Worm (Caenorhabditis elegans): Measurements from ENCODE around the gene rnh-1.0.
A peak's percentile ranks its signal among the peaks of the same experiment; 100 is the strongest.

rnh-1.0 gene

ce11 chrII:4967636-4968035, 27.5 kb upstream of the rnh-1.0 start:
- TF ChIP-seq elt-1 (tag; optimal IDR thresholded peaks at IDR 0.05; ENCODE audit: borderline replicate concordance, insufficient read depth), result no peak
- TF ChIP-seq sem-2 (GFP tag; optimal IDR thresholded peaks at IDR 0.05), result no peak

ce11 chrII:4968863-4969262, 26.3 kb upstream of the rnh-1.0 start, which contains the start of gene shc-2:
TSS of gene shc-2 (plus strand) at chrII:4969163.
- TF ChIP-seq sem-2 (GFP tag; optimal IDR thresholded peaks at IDR 0.05) (no peak), ham-2 (GFP tag; optimal IDR thresholded peaks at IDR 0.05) (no peak), unc-62 (GFP tag; optimal IDR thresholded peaks at IDR 0.05) (no peak), ceh-83 (GFP tag; optimal IDR thresholded peaks at IDR 0.05) (no peak), ceh-39 (tag; optimal IDR thresholded peaks at IDR 0.05) (no peak)

DNA sequence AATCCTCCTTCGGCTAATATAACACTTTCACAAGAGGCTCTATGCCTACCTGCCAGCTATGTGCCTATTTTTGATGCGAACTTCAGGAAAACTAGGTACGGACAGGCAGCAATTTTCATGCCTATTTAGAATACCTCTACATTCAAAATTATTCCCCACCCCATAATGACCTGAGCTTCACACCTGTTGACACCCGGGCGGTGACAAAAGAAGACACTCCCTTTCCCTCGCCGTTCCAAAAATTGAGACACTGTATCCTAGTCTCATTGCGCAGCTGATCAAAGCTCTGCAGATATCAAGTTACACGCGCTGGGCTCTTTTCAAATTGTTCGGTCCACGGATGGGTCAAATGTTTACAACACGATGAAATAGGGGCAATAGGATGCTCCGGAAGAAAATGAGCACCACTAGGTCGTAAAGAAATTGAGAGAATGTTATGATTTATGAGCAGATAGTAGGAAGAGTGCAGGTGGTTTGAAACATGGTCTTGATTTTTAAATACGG, 20.6 kb upstream of the rnh-1.0 start:
- TF ChIP-seq unc-39 (tag; optimal IDR thresholded peaks at IDR 0.05), result no peak
- TF ChIP-seq drap-1 (GFP tag; optimal IDR thresholded peaks at IDR 0.05), result no peak
- TF ChIP-seq hlh-1 (tag; optimal IDR thresholded peaks at IDR 0.05), result no peak
- peak; percentile 54 for TF ChIP-seq lin-32 (GFP tag; optimal IDR thresholded peaks at IDR 0.05)

DNA sequence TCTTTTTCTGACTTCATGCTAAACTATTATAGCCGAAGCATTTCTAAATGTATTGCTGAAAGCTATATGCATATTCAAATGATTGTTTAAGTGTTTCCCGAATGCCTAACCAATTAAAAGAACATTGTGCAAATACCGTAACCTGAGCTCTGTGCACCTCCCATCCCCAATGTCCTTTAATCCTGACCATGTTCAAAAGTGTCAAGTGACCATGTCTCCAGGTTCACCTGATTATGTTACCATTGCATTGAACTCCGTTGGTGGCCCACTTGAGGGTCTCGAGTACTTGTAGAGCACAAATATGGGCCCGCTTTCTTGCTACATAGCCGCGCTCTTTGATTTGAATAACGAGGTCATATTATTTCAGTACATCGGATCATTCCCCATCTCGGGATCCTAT, 19.8 kb upstream of the rnh-1.0 start:
- TF ChIP-seq zip-8 (tag; optimal IDR thresholded peaks at IDR 0.05), result no peak
- TF ChIP-seq bed-3 (GFP tag; optimal IDR thresholded peaks at IDR 0.05), result no peak
- peak; percentile 24 for TF ChIP-seq pha-4 (tag; optimal IDR thresholded peaks at IDR 0.05)
- TF ChIP-seq nhr-2 (tag; optimal IDR thresholded peaks at IDR 0.05), result peak; percentile 67
- TF ChIP-seq lin-13 (tag; optimal IDR thresholded peaks at IDR 0.05), result no peak
- TF ChIP-seq ztf-11 (tag; optimal IDR thresholded peaks at IDR 0.05), result no peak

ce11 chrII:4981682-4982404, 13.3 kb upstream of the rnh-1.0 start:
- TF ChIP-seq hlh-1 (tag; optimal IDR thresholded peaks at IDR 0.05) (peak; percentile 21), lin-32 (GFP tag; optimal IDR thresholded peaks at IDR 0.05) (peak; percentile 92), unc-62 (GFP tag; optimal IDR thresholded peaks at IDR 0.05) (no peak)

DNA sequence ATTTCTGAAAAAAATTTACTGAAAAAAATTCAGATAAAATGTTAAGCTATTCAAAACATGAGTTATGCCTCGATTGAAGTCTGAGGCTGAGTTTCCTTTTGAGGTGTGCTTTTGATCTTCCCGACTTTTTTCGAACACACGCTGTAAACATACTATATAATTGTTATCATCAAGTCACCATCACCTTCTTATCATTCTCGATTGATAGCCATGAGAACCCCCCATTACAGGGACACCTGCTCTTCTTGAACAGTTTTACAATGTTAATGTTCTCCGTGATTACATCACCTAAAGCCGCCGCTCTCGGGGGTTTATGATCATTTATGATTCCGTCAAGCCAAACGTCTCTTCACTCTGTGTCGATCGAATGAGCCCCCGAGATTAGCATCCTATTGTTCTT, 11.0 kb upstream of the rnh-1.0 start:
- no peak for TF ChIP-seq ztf-11 (tag; optimal IDR thresholded peaks at IDR 0.05)
- TF ChIP-seq sem-2 (GFP tag; optimal IDR thresholded peaks at IDR 0.05), result no peak
- no peak for TF ChIP-seq ces-1 (GFP tag; optimal IDR thresholded peaks at IDR 0.05)
- no peak for TF ChIP-seq ham-2 (GFP tag; optimal IDR thresholded peaks at IDR 0.05)
- TF ChIP-seq unc-120 (tag; optimal IDR thresholded peaks at IDR 0.05; ENCODE audit: poor library complexity, severe bottlenecking), result no peak
- no peak for TF ChIP-seq mep-1 (tag; optimal IDR thresholded peaks at IDR 0.05)
- no peak for TF ChIP-seq lsy-2 (tag; optimal IDR thresholded peaks at IDR 0.05)
- TF ChIP-seq ceh-83 (GFP tag; optimal IDR thresholded peaks at IDR 0.05), result no peak
- TF ChIP-seq nhr-28 (tag; optimal IDR thresholded peaks at IDR 0.05), result no peak
- no peak for TF ChIP-seq elt-3 (tag; optimal IDR thresholded peaks at IDR 0.05)
- TF ChIP-seq bed-3 (GFP tag; optimal IDR thresholded peaks at IDR 0.05), result no peak
- TF ChIP-seq lin-32 (GFP tag; optimal IDR thresholded peaks at IDR 0.05), result no peak
- TF ChIP-seq snpc-4 (tag; optimal IDR thresholded peaks at IDR 0.05), result no peak
- no peak for TF ChIP-seq flh-1 (GFP tag; optimal IDR thresholded peaks at IDR 0.05)

ce11 chrII:4985961-4986503, 9.1 kb upstream of the rnh-1.0 start:
- TF ChIP-seq drap-1 (GFP tag; optimal IDR thresholded peaks at IDR 0.05), result no peak
- TF ChIP-seq blmp-1 (tag; optimal IDR thresholded peaks at IDR 0.05), result no peak
- peak; percentile 15 for TF ChIP-seq ces-1 (GFP tag; optimal IDR thresholded peaks at IDR 0.05)
- no peak for TF ChIP-seq unc-120 (tag; optimal IDR thresholded peaks at IDR 0.05; ENCODE audit: poor library complexity, severe bottlenecking)
- TF ChIP-seq lsy-2 (tag; optimal IDR thresholded peaks at IDR 0.05), result no peak
- no peak for TF ChIP-seq sem-2 (GFP tag; optimal IDR thresholded peaks at IDR 0.05)
- TF ChIP-seq hlh-1 (tag; optimal IDR thresholded peaks at IDR 0.05), result no peak
- no peak for TF ChIP-seq M03D4.4 (tag; optimal IDR thresholded peaks at IDR 0.05)
- peak; percentile 87 for TF ChIP-seq elt-1 (tag; optimal IDR thresholded peaks at IDR 0.05; ENCODE audit: borderline replicate concordance, insufficient read depth)
- TF ChIP-seq lin-13 (tag; optimal IDR thresholded peaks at IDR 0.05), result no peak
- no peak for TF ChIP-seq nhr-12 (tag; optimal IDR thresholded peaks at IDR 0.05)
- peak; percentile 82 for TF ChIP-seq zip-8 (tag; optimal IDR thresholded peaks at IDR 0.05)
- peak; percentile 93 for TF ChIP-seq nhr-2 (tag; optimal IDR thresholded peaks at IDR 0.05)
- no peak for TF ChIP-seq unc-39 (tag; optimal IDR thresholded peaks at IDR 0.05)
- TF ChIP-seq ceh-83 (GFP tag; optimal IDR thresholded peaks at IDR 0.05), result peak; percentile 58
- TF ChIP-seq ceh-39 (tag; optimal IDR thresholded peaks at IDR 0.05), result no peak
- TF ChIP-seq sptf-1 (tag; optimal IDR thresholded peaks at IDR 0.05), result peak; percentile 1
- no peak for TF ChIP-seq tbx-8 (GFP tag; optimal IDR thresholded peaks at IDR 0.05)
- no peak for TF ChIP-seq ztf-11 (tag; optimal IDR thresholded peaks at IDR 0.05)
- TF ChIP-seq unc-62 (GFP tag; optimal IDR thresholded peaks at IDR 0.05), result peak; percentile 60
- TF ChIP-seq cnd-1 (tag; optimal IDR thresholded peaks at IDR 0.05), result no peak
- TF ChIP-seq ham-2 (GFP tag; optimal IDR thresholded peaks at IDR 0.05), result no peak
- TF ChIP-seq ceh-43 (GFP tag; optimal IDR thresholded peaks at IDR 0.05), result no peak
- no peak for TF ChIP-seq snpc-4 (tag; optimal IDR thresholded peaks at IDR 0.05)

Measured in whole organism, mixed stage, embryonic.